Worm (Caenorhabditis elegans) whole organism, L4 larva: ENCODE data around the gene K02D10.2.

Source experiments
- D1046.2 ChIP-seq: fragments of 200-800 bp; sonication (Bioruptor generic); IDR thresholded peaks from 2 replicates; pipeline ENCODE4 v1.3.6; 2022; ENCODE audit warnings: missing genetic modification characterization, missing compliant biosample characterization
- F26F4.8 ChIP-seq: fragments of 200-800 bp; sonication (Bioruptor generic); conservative IDR thresholded peaks from 2 replicates; pipeline ENCODE4 v1.3.6; 2022; ENCODE audit warnings: missing genetic modification characterization, missing compliant biosample characterization
- F37D6.2 ChIP-seq: sonication (generic microtip); optimal IDR thresholded peaks from 2 replicates; lab custom pipeline; 2016; ENCODE audit warnings: mild to moderate bottlenecking, missing genetic modification characterization, missing compliant biosample characterization
- F44E2.7 ChIP-seq: fragments of 200-800 bp; sonication (Bioruptor generic); IDR thresholded peaks from 2 replicates; pipeline ENCODE4 v2.1.2; 2022; ENCODE audit warnings: missing genetic modification characterization, missing compliant biosample characterization
- F49E8.2 ChIP-seq: sonication (generic microtip); optimal IDR thresholded peaks from 2 replicates; lab custom pipeline; 2016; ENCODE audit warnings: missing compliant biosample characterization, mild to moderate bottlenecking, missing genetic modification characterization, borderline replicate concordance
- R02D3.7 ChIP-seq: fragments of 150-350 bp; sonication (generic microtip); optimal IDR thresholded peaks from 3 replicates; lab custom pipeline; 2014; ENCODE audit warnings: missing biosample characterization, missing genetic modification characterization
- T20F7.1 ChIP-seq: fragments of 200-800 bp; sonication (Bioruptor generic); optimal IDR thresholded peaks from 2 replicates; lab custom pipeline; 2018; ENCODE audit warnings: mild to moderate bottlenecking, missing genetic modification characterization, missing compliant biosample characterization
- ZK337.2 ChIP-seq: fragments of 200-800 bp; sonication (Bioruptor generic); IDR thresholded peaks from 2 replicates; pipeline ENCODE4 v1.3.6; 2022; ENCODE audit warnings: missing genetic modification reagents, missing genetic modification characterization, missing compliant biosample characterization
- aha-1 ChIP-seq: fragments of 150-350 bp; peaks from one replicate; lab custom pipeline; 2014; ENCODE audit warnings: missing biosample characterization, missing genetic modification characterization
- arid-1 ChIP-seq: fragments of 200-800 bp; sonication (Bioruptor generic); conservative IDR thresholded peaks from 2 replicates; pipeline ENCODE4 v1.3.6; 2022; ENCODE audit warnings: missing genetic modification reagents, missing genetic modification characterization, missing compliant biosample characterization
- ceh-20 ChIP-seq: fragments of 200-800 bp; sonication (Bioruptor generic); IDR thresholded peaks from 2 replicates; pipeline ENCODE4 v1.3.6; 2022; ENCODE audit warnings: missing genetic modification reagents, missing genetic modification characterization, missing compliant biosample characterization
- ceh-32 ChIP-seq: sonication (generic microtip); optimal IDR thresholded peaks from 2 replicates; lab custom pipeline; 2016; ENCODE audit warnings: mild to moderate bottlenecking, missing genetic modification characterization, missing compliant biosample characterization; ENCODE audit not compliant: poor library complexity
- ceh-44 ChIP-seq: fragments of 200-800 bp; sonication (Bioruptor generic); IDR thresholded peaks from 2 replicates; pipeline ENCODE4 v1.3.6; 2022; ENCODE audit warnings: missing genetic modification reagents, missing genetic modification characterization, missing compliant biosample characterization
- ces-1 ChIP-seq: fragments of 150-350 bp; sonication (generic microtip); optimal IDR thresholded peaks from 4 replicates; lab custom pipeline; 2014; ENCODE audit warnings: missing biosample characterization, missing genetic modification reagents, missing genetic modification characterization
- ctbp-1 ChIP-seq: fragments of 200-800 bp; sonication (Bioruptor generic); IDR thresholded peaks from 2 replicates; pipeline ENCODE4 v1.3.6; 2022; ENCODE audit warnings: missing genetic modification reagents, missing genetic modification characterization, missing compliant biosample characterization
- daf-16 ChIP-seq, 3 experiments: sonication (generic microtip); optimal IDR thresholded peaks; 2 replicates each; lab custom pipeline; 2016 to 2017; ENCODE audit warnings: missing genetic modification characterization in 3 of 3, missing genetic modification reagents in 3 of 3, mild to moderate bottlenecking in 2 of 3, missing compliant biosample characterization in 2 of 3, missing biosample characterization in 1 of 3, moderate library complexity in 1 of 3
- dmd-6 ChIP-seq: fragments of 200-800 bp; sonication (Bioruptor generic); IDR thresholded peaks from 2 replicates; pipeline ENCODE4 v1.3.6; 2022; ENCODE audit warnings: missing genetic modification reagents, missing genetic modification characterization, missing compliant biosample characterization
- dpl-1 ChIP-seq: fragments of 150-350 bp; optimal IDR thresholded peaks from 2 replicates; lab custom pipeline; 2014; ENCODE audit warnings: missing biosample characterization, missing genetic modification reagents, missing genetic modification characterization
- duxl-1 ChIP-seq: sonication (generic microtip); optimal IDR thresholded peaks from 2 replicates; lab custom pipeline; 2016; ENCODE audit warnings: mild to moderate bottlenecking, missing genetic modification characterization, moderate library complexity, missing compliant biosample characterization; ENCODE audit not compliant: poor library complexity
- lin-1 ChIP-seq: fragments of 200-800 bp; sonication (Bioruptor generic); IDR thresholded peaks from 2 replicates; pipeline ENCODE4 v1.3.6; 2022; ENCODE audit warnings: missing genetic modification reagents, missing genetic modification characterization, missing compliant biosample characterization
- lin-13 ChIP-seq: fragments of 150-350 bp; optimal IDR thresholded peaks from 2 replicates; lab custom pipeline; 2014; ENCODE audit warnings: missing biosample characterization, missing genetic modification reagents, missing genetic modification characterization
- lin-15B ChIP-seq: fragments of 150-350 bp; sonication (generic microtip); optimal IDR thresholded peaks from 3 replicates; lab custom pipeline; 2014; ENCODE audit warnings: missing biosample characterization, missing genetic modification characterization
- lin-29 ChIP-seq: fragments of 200-800 bp; sonication (Bioruptor generic); IDR thresholded peaks from 2 replicates; pipeline ENCODE4 v1.3.6; 2022; ENCODE audit warnings: missing genetic modification reagents, missing genetic modification characterization, missing compliant biosample characterization
- lin-38 ChIP-seq: fragments of 200-800 bp; sonication (Bioruptor generic); IDR thresholded peaks from 2 replicates; pipeline ENCODE4 v1.3.6; 2022; ENCODE audit warnings: missing genetic modification reagents, missing genetic modification characterization, missing compliant biosample characterization
- lsy-2 ChIP-seq, 2 experiments: fragments of 150-350 bp in 1 of 2; sonication (generic microtip) in 1 of 2; optimal IDR thresholded peaks; 2 replicates each; lab custom pipeline; 2014 to 2017; ENCODE audit warnings: missing biosample characterization in 2 of 2, missing genetic modification characterization in 2 of 2
- madf-9 ChIP-seq: fragments of 200-800 bp; sonication (Bioruptor generic); conservative IDR thresholded peaks from 2 replicates; pipeline ENCODE4 v1.3.6; 2022; ENCODE audit warnings: missing genetic modification reagents, missing genetic modification characterization, missing compliant biosample characterization
- mxl-3 ChIP-seq: fragments of 200-800 bp; sonication (Bioruptor generic); optimal IDR thresholded peaks from 2 replicates; lab custom pipeline; 2018; ENCODE audit warnings: mild to moderate bottlenecking, missing genetic modification characterization, missing compliant biosample characterization
- nhr-10 ChIP-seq: fragments of 150-350 bp; optimal IDR thresholded peaks from 2 replicates; lab custom pipeline; 2014; ENCODE audit warnings: missing biosample characterization, missing genetic modification characterization
- nhr-102 ChIP-seq: sonication (generic microtip); optimal IDR thresholded peaks from 2 replicates; lab custom pipeline; 2016; ENCODE audit warnings: mild to moderate bottlenecking, missing genetic modification characterization, moderate library complexity, missing compliant biosample characterization
- nhr-11 ChIP-seq: fragments of 150-350 bp; optimal IDR thresholded peaks from 2 replicates; lab custom pipeline; 2014; ENCODE audit warnings: missing biosample characterization, missing genetic modification characterization
- nhr-111 ChIP-seq: fragments of 200-800 bp; sonication (Bioruptor generic); optimal IDR thresholded peaks from 2 replicates; lab custom pipeline; 2018; ENCODE audit warnings: mild to moderate bottlenecking, missing genetic modification characterization, missing compliant biosample characterization
- nhr-237 ChIP-seq: sonication (generic microtip); optimal IDR thresholded peaks from 2 replicates; lab custom pipeline; 2017; ENCODE audit warnings: missing biosample characterization, missing genetic modification characterization
- nhr-25 ChIP-seq: sonication (generic microtip); optimal IDR thresholded peaks from 2 replicates; lab custom pipeline; 2017; ENCODE audit warnings: missing genetic modification characterization, mild to moderate bottlenecking, missing compliant biosample characterization, antibody characterized with exemption, moderate library complexity, borderline replicate concordance; ENCODE audit not compliant: insufficient read depth
- nhr-28 ChIP-seq: fragments of 150-350 bp; optimal IDR thresholded peaks from 2 replicates; lab custom pipeline; 2014; ENCODE audit warnings: missing biosample characterization, missing genetic modification characterization
- nhr-42 ChIP-seq: fragments of 200-800 bp; sonication (Bioruptor generic); IDR thresholded peaks from 2 replicates; pipeline ENCODE4 v1.3.6; 2022; ENCODE audit warnings: missing genetic modification characterization, missing compliant biosample characterization
- nhr-48 ChIP-seq: sonication (generic microtip); optimal IDR thresholded peaks from 2 replicates; lab custom pipeline; 2016; ENCODE audit warnings: mild to moderate bottlenecking, missing genetic modification characterization, missing compliant biosample characterization
- pqm-1 ChIP-seq: sonication (generic microtip); optimal IDR thresholded peaks from 2 replicates; lab custom pipeline; 2017; ENCODE audit warnings: missing biosample characterization, missing genetic modification characterization
- rbr-2 ChIP-seq: sonication (generic microtip); optimal IDR thresholded peaks from 2 replicates; lab custom pipeline; 2016; ENCODE audit warnings: missing genotype, missing genetic modification characterization, missing compliant biosample characterization
- saeg-2 ChIP-seq: fragments of 200-800 bp; sonication (Bioruptor generic); IDR thresholded peaks from 2 replicates; pipeline ENCODE4 v1.3.6; 2022; ENCODE audit warnings: missing genetic modification reagents, missing genetic modification characterization, missing compliant biosample characterization
- sdz-12 ChIP-seq: fragments of 200-800 bp; sonication (Bioruptor generic); optimal IDR thresholded peaks from 2 replicates; lab custom pipeline; 2018; ENCODE audit warnings: mild to moderate bottlenecking, missing genetic modification characterization, missing compliant biosample characterization
- snpc-4 ChIP-seq: fragments of 150-350 bp; optimal IDR thresholded peaks from 2 replicates; lab custom pipeline; 2014; ENCODE audit warnings: missing biosample characterization, missing genetic modification characterization
- spr-1 ChIP-seq: sonication (generic microtip); optimal IDR thresholded peaks from 2 replicates; lab custom pipeline; 2016; ENCODE audit warnings: mild to moderate bottlenecking, missing genetic modification characterization, missing compliant biosample characterization
- spr-3 ChIP-seq: fragments of 200-800 bp; sonication (Bioruptor generic); optimal IDR thresholded peaks from 2 replicates; lab custom pipeline; 2018; ENCODE audit warnings: mild to moderate bottlenecking, missing genetic modification characterization, missing compliant biosample characterization
- vab-7 ChIP-seq: fragments of 200-800 bp; sonication (Bioruptor generic); IDR thresholded peaks from 2 replicates; pipeline ENCODE4 v1.3.6; 2022; ENCODE audit warnings: missing genetic modification reagents, missing genetic modification characterization, missing compliant biosample characterization
- zag-1 ChIP-seq: fragments of 150-350 bp; optimal IDR thresholded peaks from 2 replicates; lab custom pipeline; 2014; ENCODE audit warnings: missing biosample characterization, missing genetic modification characterization
- zip-2 ChIP-seq: fragments of 150-350 bp; optimal IDR thresholded peaks from 2 replicates; lab custom pipeline; 2014; ENCODE audit warnings: missing biosample characterization, missing genetic modification characterization

The K02D10.2 gene

ce11 chrIII:8805815-8806214 is 34.8 kb upstream of the K02D10.2 start (continued):
- TF ChIP-seq aha-1 (tag; lab: Kevin White, UChicago) (peak; percentile 54), T20F7.1 (GFP tag; lab: Kevin White, UChicago) (no peak), vab-7 (GFP tag; lab: Robert Waterston, UW) (no peak), ces-1 (GFP tag; lab: Kevin White, UChicago) (no peak), ceh-44 (GFP tag; lab: Robert Waterston, UW) (no peak), spr-1 (tag; lab: Kevin White, UChicago) (no peak)

ce11 chrIII:8801864-8802818 is 31.1 kb upstream of the K02D10.2 start:
- TF ChIP-seq F44E2.7, result no peak
- peak; percentile 57 for TF ChIP-seq duxl-1 (tag; lab: Kevin White, UChicago)
- peak; percentile 21 for TF ChIP-seq spr-3 (GFP tag; lab: Kevin White, UChicago)
- peak; percentile 37 for TF ChIP-seq pqm-1 (tag; lab: Kevin White, UChicago)
- peak; percentile 73 for TF ChIP-seq ceh-20 (GFP tag; lab: Robert Waterston, UW)
- TF ChIP-seq zag-1 (tag; lab: Kevin White, UChicago), result peak; percentile 64
- TF ChIP-seq nhr-111 (GFP tag; lab: Kevin White, UChicago), result no peak
- no peak for TF ChIP-seq R02D3.7 (tag; lab: Kevin White, UChicago)
- peak; percentile 58 for TF ChIP-seq dpl-1 (GFP tag; lab: Kevin White, UChicago)
- TF ChIP-seq nhr-237 (tag; lab: Kevin White, UChicago), result peak; percentile 26
- peak; percentile 82 for TF ChIP-seq saeg-2 (GFP tag; lab: Robert Waterston, UW)
- no peak for TF ChIP-seq vab-7 (GFP tag; lab: Robert Waterston, UW)
- TF ChIP-seq lin-38, result peak; percentile 68
- TF ChIP-seq nhr-28, result peak; percentile 96
- peak; percentile 75; the same call in 1 of the 2 replicates for TF ChIP-seq lin-1 (GFP tag; lab: Robert Waterston, UW)
- peak; percentile 86 for TF ChIP-seq mxl-3 (GFP tag; lab: Kevin White, UChicago)
- TF ChIP-seq lsy-2 (tag; optimal IDR thresholded peaks at IDR 0.05; lab: Kevin White, UChicago), result peak; percentile 92 to 94
- peak; percentile 83 for TF ChIP-seq ctbp-1 (GFP tag; lab: Robert Waterston, UW)
- no peak for TF ChIP-seq F26F4.8 (GFP tag; lab: Robert Waterston, UW)
- TF ChIP-seq sdz-12 (GFP tag; lab: Kevin White, UChicago), result no peak
- TF ChIP-seq ceh-32 (tag; lab: Kevin White, UChicago), result peak; percentile 55
- TF ChIP-seq F49E8.2 (tag; lab: Kevin White, UChicago), result no peak
- TF ChIP-seq dmd-6 (GFP tag; lab: Robert Waterston, UW), result peak; percentile 96
- 0 out of 2 replicates have a peak, but pooled peaks have one; percentile 12 for TF ChIP-seq arid-1 (GFP tag; lab: Robert Waterston, UW)
- peak; percentile 44; the same call in 1 of the 2 replicates for TF ChIP-seq lin-29 (GFP tag; lab: Robert Waterston, UW)
- TF ChIP-seq madf-9, result no peak; the same call in 1 of the 2 replicates
- TF ChIP-seq nhr-11, result peak; percentile 96
- peak; percentile 93 for TF ChIP-seq lin-13
- TF ChIP-seq D1046.2 (GFP tag; lab: Robert Waterston, UW), result no peak
- no peak for TF ChIP-seq zip-2 (tag; lab: Kevin White, UChicago)
- TF ChIP-seq nhr-10 (tag; lab: Kevin White, UChicago), result peak; percentile 96
- TF ChIP-seq nhr-102 (tag; lab: Kevin White, UChicago), result peak; percentile 94
- peak; percentile 59; the same call in 1 of the 2 replicates for TF ChIP-seq nhr-42
- TF ChIP-seq nhr-25 (tag; lab: Kevin White, UChicago), result peak; percentile 92
- peak; percentile 7 for TF ChIP-seq snpc-4 (tag; lab: Kevin White, UChicago)
- TF ChIP-seq nhr-48 (tag; lab: Kevin White, UChicago), result peak; percentile 95
- no peak for TF ChIP-seq lin-15B
- TF ChIP-seq daf-16 (GFP tag; optimal IDR thresholded peaks at IDR 0.05; lab: Kevin White, UChicago), result peak; percentile 79 to 96
- peak; percentile 82 for TF ChIP-seq daf-16 (tag; optimal IDR thresholded peaks at IDR 0.05; lab: Kevin White, UChicago)
- TF ChIP-seq ZK337.2 (GFP tag; lab: Robert Waterston, UW), result peak; percentile 12; the same call in 1 of the 2 replicates
- peak; percentile 82 for TF ChIP-seq F37D6.2 (tag; lab: Kevin White, UChicago)
- TF ChIP-seq rbr-2 (tag; lab: Kevin White, UChicago), result peak; percentile 95
